Worm (Caenorhabditis elegans) whole organism, L4 larva: ENCODE results near the gene C03B1.6.

Source experiments
- R02D3.7 ChIP-seq: fragments of 150-350 bp; sonication (generic microtip); optimal IDR thresholded peaks from 3 replicates; lab custom pipeline; 2014; ENCODE audit warnings: missing biosample characterization, missing genetic modification characterization
- arid-1 ChIP-seq: fragments of 200-800 bp; sonication (Bioruptor generic); conservative IDR thresholded peaks from 2 replicates; pipeline ENCODE4 v1.3.6; 2022; ENCODE audit warnings: missing genetic modification reagents, missing genetic modification characterization, missing compliant biosample characterization
- fos-1 ChIP-seq: fragments of 150-350 bp; optimal IDR thresholded peaks from 2 replicates; lab custom pipeline; 2014; ENCODE audit warnings: missing biosample characterization, missing genetic modification characterization
- lin-15B ChIP-seq: fragments of 150-350 bp; sonication (generic microtip); optimal IDR thresholded peaks from 3 replicates; lab custom pipeline; 2014; ENCODE audit warnings: missing biosample characterization, missing genetic modification characterization
- unc-130 ChIP-seq: sonication (generic microtip); optimal IDR thresholded peaks from 2 replicates; lab custom pipeline; 2016; ENCODE audit warnings: missing genetic modification reagents, missing genetic modification characterization, missing compliant biosample characterization

DNA sequence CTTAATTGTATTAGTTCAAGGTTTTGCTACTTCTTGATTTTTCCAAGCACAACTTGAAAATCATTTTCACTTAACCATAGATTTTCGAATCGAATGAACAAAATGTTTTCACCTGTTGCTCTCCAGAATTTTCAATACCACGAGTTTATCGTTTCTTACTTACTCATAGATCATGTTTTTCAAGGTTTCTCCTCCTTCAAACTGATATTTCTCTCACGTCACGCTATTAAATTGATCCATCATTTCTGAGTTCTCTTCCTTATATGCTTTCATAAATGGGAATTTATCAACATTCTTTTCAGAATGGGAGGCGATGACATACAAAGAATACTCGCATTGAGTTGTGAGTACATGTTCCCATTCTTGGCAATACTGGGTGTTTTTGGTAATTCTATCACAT is 38.7 kb upstream of the C03B1.6 start, which contains the start of gene npr-38:
- TF ChIP-seq fos-1 (tag; lab: Kevin White, UChicago) (no peak), unc-130 (GFP tag; lab: Kevin White, UChicago) (no peak), lin-15B (tag; lab: Kevin White, UChicago) (no peak), R02D3.7 (tag; lab: Kevin White, UChicago) (no peak), arid-1 (GFP tag; lab: Robert Waterston, UW) (no peak)
